Worm (Caenorhabditis elegans): ENCODE data around the gene Y54G2A.12.

DNA sequence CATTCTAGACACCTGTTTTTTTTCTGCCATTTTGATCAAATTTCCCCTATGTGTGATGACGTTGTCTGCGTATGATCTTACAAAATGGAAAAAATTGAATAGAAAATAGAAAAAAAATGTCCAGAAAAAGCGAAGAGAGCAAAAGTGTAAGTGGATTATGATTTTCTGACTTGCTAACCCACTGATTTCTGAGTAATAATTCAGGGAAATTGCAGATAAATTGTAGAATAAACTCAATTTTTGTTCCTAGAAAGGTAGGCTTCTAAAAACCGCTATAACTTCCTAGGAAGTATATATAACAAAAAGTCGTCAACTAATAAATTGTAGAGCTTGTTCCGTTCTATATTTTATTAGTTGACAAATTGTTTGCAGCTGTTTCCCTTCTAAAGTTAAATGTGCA, 48.0 kb downstream of the Y54G2A.12 start:
- TF ChIP-seq aly-2 (tag; optimal IDR thresholded peaks at IDR 0.05) (no peak), nhr-76 (tag; optimal IDR thresholded peaks at IDR 0.05) (no peak), ceh-82 (tag; optimal IDR thresholded peaks at IDR 0.05) (no peak), nhr-48 (tag; optimal IDR thresholded peaks at IDR 0.05) (no peak), nhr-77 (tag; optimal IDR thresholded peaks at IDR 0.05) (no peak), mxl-2 (GFP tag; conservative IDR thresholded peaks at IDR 0.05) (no peak), aha-1 (tag) (no peak), jun-1 (tag; optimal IDR thresholded peaks at IDR 0.05) (no peak), F37D6.2 (tag; optimal IDR thresholded peaks at IDR 0.05) (no peak), nhr-6 (tag; optimal IDR thresholded peaks at IDR 0.05) (no peak), egl-27 (tag; optimal IDR thresholded peaks at IDR 0.05) (no peak), pha-4 (GFP tag; IDR thresholded peaks at IDR 0.05) (no peak), pha-4 (tag; optimal IDR thresholded peaks at IDR 0.05) (no peak)
